Fruit fly (Drosophila melanogaster): Measurements from ENCODE around the gene Rint1.

dm6 chr3L:7319768-7320167, 3.7 kb upstream of the Rint1 start, which contains the start of gene CG8607:
- TF ChIP-seq EcR (GFP tag; optimal IDR thresholded peaks at IDR 0.05) (no peak), CG14655 (GFP tag; optimal IDR thresholded peaks at IDR 0.05) (no peak), CG32121 (GFP tag; IDR thresholded peaks at IDR 0.05) (no peak), Pif1A (GFP tag; optimal IDR thresholded peaks at IDR 0.05) (no peak), D1 (tag; optimal IDR thresholded peaks at IDR 0.05) (no peak), rn (GFP tag; IDR thresholded peaks at IDR 0.05) (no peak), CG10348 (GFP tag; IDR thresholded peaks at IDR 0.05) (no peak), CG8159 (tag; optimal IDR thresholded peaks at IDR 0.05) (no peak), CG12605 (GFP tag; IDR thresholded peaks at IDR 0.05) (no peak), CG8301 (tag; optimal IDR thresholded peaks at IDR 0.05) (no peak)

All from whole organism, pupa.